Fruit fly (Drosophila melanogaster) whole organism, embryonic: ENCODE results near the gene CG42445.

Experiments used
- Antp ChIP-seq: fragments of 200-800 bp; sonication (Bioruptor generic); optimal IDR thresholded peaks from 3 replicates; lab custom pipeline; 2016; ENCODE audit warnings: missing biosample characterization, missing genetic modification characterization
- Atf-2 ChIP-seq: fragments of 200-800 bp; sonication (Bioruptor generic); optimal IDR thresholded peaks from 2 replicates; lab custom pipeline; 2016; ENCODE audit warnings: missing biosample characterization, missing genetic modification characterization
- CG10267 ChIP-seq: fragments of 200-800 bp; sonication (Bioruptor generic); optimal IDR thresholded peaks from 2 replicates; lab custom pipeline; 2018; ENCODE audit warnings: missing biosample characterization, mild to moderate bottlenecking, missing genetic modification characterization, moderate library complexity
- CG10274 ChIP-seq: fragments of 200-800 bp; sonication (Bioruptor generic); optimal IDR thresholded peaks from 3 replicates; lab custom pipeline; 2017; ENCODE audit warnings: missing biosample characterization, mild to moderate bottlenecking, missing genetic modification characterization
- CG10366 ChIP-seq: fragments of 200-800 bp; sonication (Bioruptor generic); IDR thresholded peaks from 2 replicates; pipeline ENCODE4 v1.3.6; 2022; ENCODE audit warnings: missing biosample characterization, missing genetic modification characterization
- CG10654 ChIP-seq: fragments of 200-800 bp; sonication (Bioruptor generic); optimal IDR thresholded peaks from 2 replicates; lab custom pipeline; 2016; ENCODE audit warnings: missing biosample characterization, missing genetic modification characterization
- CG10959 ChIP-seq: fragments of 200-800 bp; sonication (Bioruptor generic); IDR thresholded peaks from 2 replicates; pipeline ENCODE4 v1.3.6; 2022; ENCODE audit warnings: missing biosample characterization, missing genetic modification characterization
- CG11398 ChIP-seq: fragments of 200-800 bp; sonication (Bioruptor generic); optimal IDR thresholded peaks from 2 replicates; lab custom pipeline; 2016; ENCODE audit warnings: missing biosample characterization, missing genetic modification characterization
- CG12236 ChIP-seq: fragments of 200-800 bp; sonication (Bioruptor generic); optimal IDR thresholded peaks from 2 replicates; lab custom pipeline; 2016; ENCODE audit warnings: missing biosample characterization, missing genetic modification characterization
- CG12299 ChIP-seq: fragments of 200-800 bp; sonication (Bioruptor generic); optimal IDR thresholded peaks from 2 replicates; lab custom pipeline; 2018; ENCODE audit warnings: missing biosample characterization, mild to moderate bottlenecking, missing genetic modification characterization
- CG13624 ChIP-seq: fragments of 200-800 bp; sonication (Bioruptor generic); optimal IDR thresholded peaks from 2 replicates; lab custom pipeline; 2016; ENCODE audit warnings: missing biosample characterization, missing genetic modification characterization
- CG14860 ChIP-seq: fragments of 200-800 bp; sonication (Bioruptor generic); IDR thresholded peaks from 3 replicates; pipeline ENCODE4 v1.3.6; 2022; ENCODE audit warnings: missing biosample characterization, missing genetic modification characterization; ENCODE audit not compliant: partially characterized antibody
- CG15601 ChIP-seq: fragments of 200-800 bp; sonication (Bioruptor generic); optimal IDR thresholded peaks from 3 replicates; lab custom pipeline; 2019; ENCODE audit warnings: missing biosample characterization, mild to moderate bottlenecking, missing genetic modification characterization, moderate library complexity
- CG1647 ChIP-seq: fragments of 200-800 bp; sonication (Bioruptor generic); optimal IDR thresholded peaks from 3 replicates; lab custom pipeline; 2016; ENCODE audit warnings: missing biosample characterization, missing genetic modification characterization
- CG16779 ChIP-seq: fragments of 200-800 bp; sonication (Bioruptor generic); IDR thresholded peaks from 2 replicates; pipeline ENCODE4 v1.3.6; 2022; ENCODE audit warnings: missing biosample characterization, missing genetic modification characterization
- CG16815 ChIP-seq: fragments of 200-800 bp; sonication (Bioruptor generic); optimal IDR thresholded peaks from 3 replicates; lab custom pipeline; 2017; ENCODE audit warnings: missing biosample characterization, mild to moderate bottlenecking, missing genetic modification characterization
- CG18011 ChIP-seq: fragments of 200-800 bp; sonication (Bioruptor generic); optimal IDR thresholded peaks from 2 replicates; lab custom pipeline; 2017; ENCODE audit warnings: missing biosample characterization, missing genetic modification characterization, mild to moderate bottlenecking, moderate library complexity, missing genotype
- CG18599 ChIP-seq: fragments of 200-800 bp; sonication (Bioruptor generic); optimal IDR thresholded peaks from 3 replicates; lab custom pipeline; 2017; ENCODE audit warnings: missing biosample characterization, missing genetic modification characterization, mild to moderate bottlenecking, moderate library complexity, missing genetic modification reagents
- CG3407 ChIP-seq: fragments of 200-800 bp; sonication (Bioruptor generic); optimal IDR thresholded peaks from 2 replicates; lab custom pipeline; 2018; ENCODE audit warnings: missing biosample characterization, mild to moderate bottlenecking, missing genetic modification characterization
- CG8359 ChIP-seq: fragments of 200-800 bp; sonication (Bioruptor generic); optimal IDR thresholded peaks from 2 replicates; lab custom pipeline; 2017; ENCODE audit warnings: missing biosample characterization, mild to moderate bottlenecking, missing genetic modification characterization, borderline replicate concordance
- CG9797 ChIP-seq: fragments of 200-800 bp; sonication (Bioruptor generic); optimal IDR thresholded peaks from 3 replicates; lab custom pipeline; 2018; ENCODE audit warnings: missing biosample characterization, mild to moderate bottlenecking, missing genetic modification characterization
- CG9817 ChIP-seq: fragments of 200-800 bp; sonication (Bioruptor generic); optimal IDR thresholded peaks from 2 replicates; lab custom pipeline; 2018; ENCODE audit warnings: missing biosample characterization, mild to moderate bottlenecking, missing genetic modification characterization, moderate library complexity
- Chrac-16 ChIP-seq: fragments of 200-800 bp; sonication (Bioruptor generic); optimal IDR thresholded peaks from 3 replicates; lab custom pipeline; 2016; ENCODE audit warnings: missing biosample characterization, missing genetic modification characterization
- CrebB ChIP-seq: fragments of 200-800 bp; sonication (Bioruptor generic); optimal IDR thresholded peaks from 3 replicates; lab custom pipeline; 2018; ENCODE audit warnings: missing biosample characterization, mild to moderate bottlenecking, missing genetic modification characterization
- Dip2 ChIP-seq: fragments of 200-800 bp; sonication (Bioruptor generic); IDR thresholded peaks from 2 replicates; pipeline ENCODE4 v1.3.6; 2022; ENCODE audit warnings: missing biosample characterization, missing genetic modification characterization
- Drgx ChIP-seq: fragments of 200-800 bp; sonication (Bioruptor generic); IDR thresholded peaks from 2 replicates; pipeline ENCODE4 v1.3.6; 2022; ENCODE audit warnings: missing biosample characterization, missing genetic modification characterization
- Ets65A ChIP-seq: fragments of 200-800 bp; sonication (Bioruptor generic); peaks from one replicate; lab custom pipeline; 2016; ENCODE audit warnings: missing biosample characterization, missing genetic modification characterization
- MTF-1 ChIP-seq: fragments of 200-800 bp; sonication (Bioruptor generic); optimal IDR thresholded peaks from 2 replicates; lab custom pipeline; 2018; ENCODE audit warnings: missing biosample characterization, mild to moderate bottlenecking, missing genetic modification characterization, borderline replicate concordance
- Rfx ChIP-seq: fragments of 200-800 bp; sonication (Bioruptor generic); IDR thresholded peaks from 2 replicates; pipeline ENCODE4 v1.3.6; 2022; ENCODE audit warnings: missing biosample characterization, missing genetic modification characterization
- Usf ChIP-seq: fragments of 200-800 bp; sonication (Bioruptor generic); optimal IDR thresholded peaks from 2 replicates; lab custom pipeline; 2017; ENCODE audit warnings: missing genotype, missing biosample characterization, missing genetic modification characterization
- YL-1 ChIP-seq: fragments of 200-800 bp; sonication (Bioruptor generic); optimal IDR thresholded peaks from 3 replicates; lab custom pipeline; 2017; ENCODE audit warnings: missing biosample characterization, mild to moderate bottlenecking, missing genetic modification characterization
- ab ChIP-seq: fragments of 200-800 bp; sonication (Bioruptor generic); optimal IDR thresholded peaks from 2 replicates; lab custom pipeline; 2016; ENCODE audit warnings: missing biosample characterization, missing genetic modification characterization
- ato ChIP-seq: fragments of 200-800 bp; sonication (Bioruptor generic); IDR thresholded peaks from 2 replicates; pipeline ENCODE4 v1.3.6; 2022; ENCODE audit warnings: missing biosample characterization, missing genetic modification characterization; ENCODE audit not compliant: partially characterized antibody
- bcd ChIP-seq: fragments of 200-800 bp; sonication (Bioruptor generic); optimal IDR thresholded peaks from 2 replicates; lab custom pipeline; 2017; ENCODE audit warnings: missing biosample characterization, mild to moderate bottlenecking, missing genetic modification characterization
- caup ChIP-seq: fragments of 200-800 bp; sonication (Bioruptor generic); optimal IDR thresholded peaks from 3 replicates; lab custom pipeline; 2017; ENCODE audit warnings: missing biosample characterization, mild to moderate bottlenecking, missing genetic modification characterization, moderate library complexity; ENCODE audit not compliant: severe bottlenecking
- cg ChIP-seq: fragments of 200-800 bp; sonication (Bioruptor generic); optimal IDR thresholded peaks from 3 replicates; lab custom pipeline; 2019; ENCODE audit warnings: missing biosample characterization, mild to moderate bottlenecking, missing genetic modification characterization, moderate library complexity
- crol ChIP-seq: fragments of 200-800 bp; sonication (Bioruptor generic); IDR thresholded peaks from 2 replicates; pipeline ENCODE4 v1.3.6; 2022; ENCODE audit warnings: missing biosample characterization, missing genetic modification characterization
- da ChIP-seq: fragments of 200-800 bp; sonication (Bioruptor generic); optimal IDR thresholded peaks from 2 replicates; lab custom pipeline; 2016; ENCODE audit warnings: missing biosample characterization, missing genetic modification characterization
- dmrt11E ChIP-seq: fragments of 200-800 bp; sonication (Bioruptor generic); optimal IDR thresholded peaks from 3 replicates; lab custom pipeline; 2018; ENCODE audit warnings: missing biosample characterization, mild to moderate bottlenecking, missing genetic modification characterization, moderate library complexity
- kay ChIP-seq: fragments of 200-800 bp; sonication (Bioruptor generic); optimal IDR thresholded peaks from 2 replicates; lab custom pipeline; 2016; ENCODE audit warnings: missing biosample characterization, missing genetic modification characterization
- peb ChIP-seq: fragments of 200-800 bp; sonication (Bioruptor generic); IDR thresholded peaks from 2 replicates; pipeline ENCODE4 v1.3.6; 2022; ENCODE audit warnings: missing biosample characterization, missing genetic modification characterization
- pita ChIP-seq: fragments of 200-800 bp; sonication (Bioruptor generic); optimal IDR thresholded peaks from 2 replicates; lab custom pipeline; 2017; ENCODE audit warnings: missing biosample characterization, mild to moderate bottlenecking, missing genetic modification characterization
- sc ChIP-seq, 3 experiments: fragments of >200 bp in 2 of 3; fragments of 200-800 bp in 1 of 3; sonication (Bioruptor generic) in 1 of 3; optimal IDR thresholded peaks; 2 replicates in 2 of 3; 3 replicates in 1 of 3; lab custom pipeline; 2017; ENCODE audit warnings: mild to moderate bottlenecking in 1 of 3, missing biosample characterization in 1 of 3, missing genetic modification characterization in 1 of 3, missing genetic modification reagents in 1 of 3
- sens ChIP-seq: fragments of 200-800 bp; sonication (Bioruptor generic); peaks from one replicate; lab custom pipeline; 2016; ENCODE audit warnings: missing biosample characterization, missing genetic modification characterization
- seq ChIP-seq: fragments of 200-800 bp; sonication (Bioruptor generic); IDR thresholded peaks from 2 replicates; pipeline ENCODE4 v1.3.6; 2022; ENCODE audit warnings: missing biosample characterization, missing genetic modification characterization
- sima ChIP-seq: fragments of 200-800 bp; sonication (Bioruptor generic); optimal IDR thresholded peaks from 2 replicates; lab custom pipeline; 2016; ENCODE audit warnings: missing biosample characterization, missing genetic modification characterization
- slou ChIP-seq: fragments of 200-800 bp; sonication (Bioruptor generic); optimal IDR thresholded peaks from 3 replicates; lab custom pipeline; 2016; ENCODE audit warnings: missing biosample characterization, missing genetic modification characterization
- trh ChIP-seq: fragments of 200-800 bp; sonication (Bioruptor generic); optimal IDR thresholded peaks from 2 replicates; lab custom pipeline; 2016; ENCODE audit warnings: missing biosample characterization, missing genetic modification characterization
- yki ChIP-seq: fragments of >200 bp; optimal IDR thresholded peaks from 3 replicates; lab custom pipeline; 2018

CG42445 gene

DNA sequence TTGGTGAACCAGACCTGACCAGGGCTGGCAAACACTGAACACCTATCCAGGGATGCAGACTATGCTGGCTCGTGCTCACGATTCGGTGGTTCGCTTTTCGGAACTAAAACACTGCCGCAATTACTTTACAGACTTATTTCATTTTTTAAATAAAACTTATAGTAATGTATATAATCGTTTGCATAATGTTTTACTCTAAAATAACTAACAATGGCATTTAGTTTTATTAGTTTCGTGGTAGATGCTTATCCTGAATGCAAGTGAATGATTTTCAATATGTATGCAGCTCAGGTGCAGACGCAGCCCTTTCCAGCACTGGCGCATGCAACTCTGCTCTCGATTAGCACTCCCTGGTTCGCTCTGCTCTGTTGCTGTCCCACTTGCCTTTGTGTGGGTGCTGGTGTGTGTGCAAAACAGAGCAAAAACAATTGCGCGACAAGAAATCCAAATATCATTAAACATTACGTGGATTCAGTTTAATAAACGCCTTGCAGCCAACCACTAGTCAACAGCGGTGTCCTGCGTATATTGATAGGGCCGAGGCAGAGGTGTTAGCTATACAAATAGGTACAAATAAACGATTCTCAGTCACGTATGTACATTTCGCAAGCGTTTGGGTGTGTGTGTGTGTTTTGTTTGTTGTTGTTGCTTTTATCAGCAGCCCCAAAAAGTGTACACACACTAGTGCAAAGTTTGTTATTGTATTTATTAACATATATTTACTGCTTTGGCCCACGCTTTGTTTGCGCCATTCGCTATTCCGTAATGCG lies 28.1 kb upstream of the CG42445 start, which contains the start of the genes ERR and Atg18a (continued):
- TF ChIP-seq Drgx (GFP tag; lab: Robert Waterston, UW) (peak; percentile 84), sima (no peak), CrebB (tag; lab: Kevin White, UChicago) (peak; percentile 13), CG10654 (peak; percentile 82), MTF-1 (no peak), trh (GFP tag; lab: Kevin White, UChicago) (peak; percentile 24), Antp (peak; percentile 85), caup (GFP tag; lab: Kevin White, UChicago) (peak; percentile 74), CG12299 (tag; lab: Kevin White, UChicago) (peak; percentile 38), kay (GFP tag; lab: Kevin White, UChicago) (peak; percentile 40), CG8359 (GFP tag; lab: Kevin White, UChicago) (no peak), peb (GFP tag; lab: Robert Waterston, UW) (peak; percentile 73; the same call in 1 of the 2 replicates), crol (no peak), Usf (GFP tag; lab: Kevin White, UChicago) (peak; percentile 88), YL-1 (GFP tag; lab: Kevin White, UChicago) (peak; percentile 74), CG10267 (tag; lab: Kevin White, UChicago) (peak; percentile 98), CG16779 (GFP tag; lab: Robert Waterston, UW) (peak; percentile 76; the same call in 1 of the 2 replicates), sens (peak; percentile 93), CG12236 (GFP tag; lab: Kevin White, UChicago) (peak; percentile 25), Rfx (peak; percentile 94), CG9797 (GFP tag; lab: Kevin White, UChicago) (peak; percentile 50), CG3407 (peak; percentile 28), CG1647 (GFP tag; lab: Kevin White, UChicago) (peak; percentile 61), seq (GFP tag; lab: Robert Waterston, UW) (peak; percentile 77), CG13624 (GFP tag; lab: Kevin White, UChicago) (peak; percentile 67), yki (lab: Kevin White, UChicago) (no peak), bcd (peak; percentile 88), ato (no peak), CG9817 (tag; lab: Kevin White, UChicago) (peak; percentile 91), Chrac-16 (GFP tag; lab: Kevin White, UChicago) (peak; percentile 82), CG14860 (GFP tag; lab: Robert Waterston, UW) (peak; percentile 36; the same call in 1 of the 3 replicates), Dip2 (GFP tag; lab: Robert Waterston, UW) (peak; percentile 61), CG11398 (peak; percentile 8), CG18011 (GFP tag; lab: Kevin White, UChicago) (peak; percentile 70), Atf-2 (GFP tag; lab: Kevin White, UChicago) (peak; percentile 45), Ets65A (GFP tag; lab: Kevin White, UChicago) (peak; percentile 99), CG10366 (GFP tag; lab: Robert Waterston, UW) (peak; percentile 84), slou (GFP tag; lab: Kevin White, UChicago) (peak; percentile 87), CG10959 (peak; percentile 41; the same call in 1 of the 2 replicates), cg (GFP tag; lab: Kevin White, UChicago) (peak; percentile 98), dmrt11E (peak; percentile 74), CG16815 (GFP tag; lab: Kevin White, UChicago) (peak; percentile 92), sc (optimal IDR thresholded peaks at IDR 0.05; lab: Kevin White, UChicago) (no peak), sc (GFP tag; optimal IDR thresholded peaks at IDR 0.05; lab: Kevin White, UChicago) (peak; percentile 56), pita (no peak), CG18599 (GFP tag; lab: Kevin White, UChicago) (peak; percentile 79), ab (GFP tag; lab: Kevin White, UChicago) (peak; percentile 67), CG10274 (peak; percentile 28), CG15601 (peak; percentile 87), da (GFP tag; lab: Kevin White, UChicago) (peak; percentile 1)
